Worm (Caenorhabditis elegans) whole organism, young adult: ENCODE results near the gene pbo-6.
A peak's percentile ranks its signal among the peaks of the same experiment; 100 is the strongest.

Source experiments
- F10E7.11 ChIP-seq: sonication (generic microtip); optimal IDR thresholded peaks from 2 replicates; lab custom pipeline; 2017; ENCODE audit warnings: mild to moderate bottlenecking, missing genetic modification characterization, moderate library complexity, missing compliant biosample characterization
- F39B2.1 ChIP-seq: fragments of 200-800 bp; sonication (Bioruptor generic); IDR thresholded peaks from 2 replicates; pipeline ENCODE4 v1.3.6; 2022; ENCODE audit warnings: missing genetic modification reagents, missing genetic modification characterization, missing compliant biosample characterization
- F52B5.7 ChIP-seq: sonication (generic microtip); optimal IDR thresholded peaks from 2 replicates; lab custom pipeline; 2016; ENCODE audit warnings: mild to moderate bottlenecking, missing genetic modification characterization, missing compliant biosample characterization
- F55B11.4 ChIP-seq: sonication (generic microtip); optimal IDR thresholded peaks from 2 replicates; lab custom pipeline; 2016; ENCODE audit warnings: missing compliant biosample characterization, missing genetic modification characterization, borderline replicate concordance; ENCODE audit not compliant: insufficient read depth
- K11D2.4 ChIP-seq: fragments of 200-800 bp; sonication (Bioruptor generic); IDR thresholded peaks from 2 replicates; pipeline ENCODE4 v1.3.6; 2022; ENCODE audit warnings: missing genetic modification reagents, missing genetic modification characterization, missing compliant biosample characterization
- K12H6.12 ChIP-seq: fragments of 200-800 bp; sonication (Bioruptor generic); optimal IDR thresholded peaks from 2 replicates; lab custom pipeline; 2018; ENCODE audit warnings: mild to moderate bottlenecking, missing genetic modification characterization, missing compliant biosample characterization
- T07F8.4 ChIP-seq: sonication (generic microtip); optimal IDR thresholded peaks from 2 replicates; lab custom pipeline; 2016; ENCODE audit warnings: mild to moderate bottlenecking, missing genetic modification characterization, moderate library complexity, missing compliant biosample characterization
- Y53G8AR.9 ChIP-seq: fragments of 200-800 bp; sonication (Bioruptor generic); conservative IDR thresholded peaks from 2 replicates; pipeline ENCODE4 v1.3.6; 2022; ENCODE audit warnings: missing genetic modification reagents, missing genetic modification characterization, missing compliant biosample characterization
- Y56A3A.18 ChIP-seq: fragments of 200-800 bp; sonication (Bioruptor generic); IDR thresholded peaks from 2 replicates; pipeline ENCODE4 v1.3.6; 2022; ENCODE audit warnings: missing genetic modification reagents, missing genetic modification characterization, missing compliant biosample characterization
- Y95B8A.8 ChIP-seq: fragments of 200-800 bp; sonication (Bioruptor generic); IDR thresholded peaks from 2 replicates; pipeline ENCODE4 v1.3.6; 2022; ENCODE audit warnings: missing genetic modification reagents, missing genetic modification characterization, missing compliant biosample characterization
- attf-5 ChIP-seq: fragments of 200-800 bp; sonication (Bioruptor generic); optimal IDR thresholded peaks from 2 replicates; lab custom pipeline; 2018; ENCODE audit warnings: mild to moderate bottlenecking, missing genetic modification characterization, missing compliant biosample characterization
- attf-6 ChIP-seq: fragments of 200-800 bp; sonication (Bioruptor generic); IDR thresholded peaks from 2 replicates; pipeline ENCODE4 v1.3.6; 2022; ENCODE audit warnings: missing genetic modification reagents, missing genetic modification characterization, missing compliant biosample characterization
- cebp-1 ChIP-seq, 2 experiments: fragments of 200-800 bp in 1 of 2; sonication (Bioruptor generic) in 1 of 2; sonication (generic microtip) in 1 of 2; IDR thresholded peaks in 1 of 2; optimal IDR thresholded peaks in 1 of 2; 2 replicates each; pipeline versions ENCODE4 v1.3.6 to Lab custom; 2017 to 2022; ENCODE audit warnings: missing compliant biosample characterization in 2 of 2, missing genetic modification characterization in 2 of 2, mild to moderate bottlenecking in 1 of 2, missing genetic modification reagents in 1 of 2, moderate library complexity in 1 of 2
- cebp-2 ChIP-seq: fragments of 200-800 bp; sonication (Bioruptor generic); IDR thresholded peaks from 2 replicates; pipeline ENCODE4 v1.3.6; 2022; ENCODE audit warnings: missing genetic modification characterization, missing compliant biosample characterization
- ceh-27 ChIP-seq: fragments of 200-800 bp; sonication (Bioruptor generic); optimal IDR thresholded peaks from 2 replicates; lab custom pipeline; 2018; ENCODE audit warnings: mild to moderate bottlenecking, missing genetic modification characterization, moderate library complexity, missing compliant biosample characterization
- ceh-91 ChIP-seq: fragments of 200-800 bp; sonication (Bioruptor generic); IDR thresholded peaks from 2 replicates; pipeline ENCODE4 v1.3.6; 2022; ENCODE audit warnings: missing genetic modification reagents, missing genetic modification characterization, missing compliant biosample characterization
- dpl-1 ChIP-seq: fragments of 150-350 bp; optimal IDR thresholded peaks from 2 replicates; lab custom pipeline; 2014; ENCODE audit warnings: missing biosample characterization, missing genetic modification reagents, missing genetic modification characterization
- egl-44 ChIP-seq: fragments of 200-800 bp; sonication (Bioruptor generic); IDR thresholded peaks from 2 replicates; pipeline ENCODE4 v1.3.6; 2022; ENCODE audit warnings: missing genetic modification reagents, missing genetic modification characterization, missing compliant biosample characterization
- hlh-26 ChIP-seq: fragments of 200-800 bp; sonication (Bioruptor generic); conservative IDR thresholded peaks from 2 replicates; pipeline ENCODE4 v1.3.6; 2022; ENCODE audit warnings: missing genetic modification reagents, missing genetic modification characterization, missing compliant biosample characterization
- hmg-1.2 ChIP-seq: fragments of 200-800 bp; sonication (Bioruptor generic); IDR thresholded peaks from 2 replicates; pipeline ENCODE4 v1.3.6; 2022; ENCODE audit warnings: missing genetic modification reagents, missing genetic modification characterization, missing compliant biosample characterization
- hrde-1 ChIP-seq: sonication (generic microtip); optimal IDR thresholded peaks from 2 replicates; lab custom pipeline; 2016; ENCODE audit warnings: missing genetic modification characterization, mild to moderate bottlenecking, missing compliant biosample characterization, moderate library complexity, missing genotype, missing genetic modification reagents, borderline replicate concordance
- lag-1 ChIP-seq: fragments of 200-800 bp; sonication (Bioruptor generic); IDR thresholded peaks from 2 replicates; pipeline ENCODE4 v1.3.6; 2022; ENCODE audit warnings: missing genetic modification reagents, missing genetic modification characterization, missing compliant biosample characterization
- lin-40 ChIP-seq: sonication (generic microtip); optimal IDR thresholded peaks from 2 replicates; lab custom pipeline; 2016; ENCODE audit warnings: missing genetic modification characterization, mild to moderate bottlenecking, missing compliant biosample characterization, missing genotype, missing genetic modification reagents
- madf-8 ChIP-seq: fragments of 200-800 bp; sonication (Bioruptor generic); conservative IDR thresholded peaks from 2 replicates; pipeline ENCODE4 v1.3.6; 2022; ENCODE audit warnings: missing genetic modification reagents, missing genetic modification characterization, missing compliant biosample characterization
- mcd-1 ChIP-seq: fragments of 200-800 bp; sonication (Bioruptor generic); IDR thresholded peaks from 2 replicates; pipeline ENCODE4 v1.3.6; 2022; ENCODE audit warnings: missing genetic modification reagents, missing genetic modification characterization, missing compliant biosample characterization
- nhr-120 ChIP-seq: fragments of 200-800 bp; sonication (Bioruptor generic); IDR thresholded peaks from 2 replicates; pipeline ENCODE4 v1.3.6; 2022; ENCODE audit warnings: missing genetic modification characterization, missing compliant biosample characterization
- nhr-27 ChIP-seq: fragments of 200-800 bp; sonication (Bioruptor generic); optimal IDR thresholded peaks from 2 replicates; lab custom pipeline; 2018; ENCODE audit warnings: mild to moderate bottlenecking, missing genetic modification characterization, moderate library complexity, missing compliant biosample characterization
- repo-1 ChIP-seq: sonication (generic microtip); optimal IDR thresholded peaks from 2 replicates; lab custom pipeline; 2017; ENCODE audit warnings: mild to moderate bottlenecking, missing genetic modification characterization, missing compliant biosample characterization
- rpc-1 ChIP-seq, 2 experiments: fragments of 150-350 bp in 1 of 2; sonication (generic microtip) in 1 of 2; optimal IDR thresholded peaks; 2 replicates each; lab custom pipeline; 2014 to 2018; ENCODE audit warnings: missing biosample characterization in 1 of 2, missing genetic modification characterization in 1 of 2, missing genetic modification reagents in 1 of 2, missing genotype in 1 of 2
- snpc-3.4 ChIP-seq: sonication (generic microtip); optimal IDR thresholded peaks from 2 replicates; lab custom pipeline; 2017; ENCODE audit warnings: missing genetic modification characterization, mild to moderate bottlenecking, missing compliant biosample characterization, antibody characterized with exemption, moderate library complexity, missing genotype, missing genetic modification reagents
- somi-1 ChIP-seq: fragments of 200-800 bp; sonication (Bioruptor generic); optimal IDR thresholded peaks from 2 replicates; lab custom pipeline; 2018; ENCODE audit warnings: mild to moderate bottlenecking, missing genetic modification characterization, missing compliant biosample characterization
- ztf-26 ChIP-seq: sonication (generic microtip); optimal IDR thresholded peaks from 2 replicates; lab custom pipeline; 2017; ENCODE audit warnings: missing genetic modification characterization, missing compliant biosample characterization

Gene pbo-6

DNA sequence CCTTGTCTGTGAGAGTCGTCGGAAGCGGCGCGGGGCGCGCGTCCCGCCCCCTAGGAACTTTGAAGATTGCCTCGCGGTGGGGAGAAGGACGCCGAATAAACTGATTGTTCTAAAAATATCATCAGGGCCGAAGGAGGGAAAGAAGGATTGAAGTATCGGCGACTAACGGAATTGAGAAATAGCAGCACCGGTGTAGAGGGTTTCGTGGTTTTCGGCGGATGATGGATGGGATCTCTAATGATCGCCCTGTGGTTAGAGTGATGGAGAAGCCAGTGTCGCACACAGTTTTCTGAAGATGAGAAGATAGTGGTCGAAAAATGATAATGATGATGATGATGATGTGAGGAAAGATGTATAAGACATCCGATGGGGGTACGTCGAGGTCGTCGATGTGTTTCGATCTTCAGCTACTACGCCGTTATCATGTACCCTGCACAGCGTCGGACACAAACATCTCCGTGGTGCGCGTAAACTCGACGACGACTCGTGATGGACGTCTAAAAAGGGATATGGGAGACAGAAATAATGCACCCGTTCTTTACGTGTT lies 7.2 kb upstream of the pbo-6 start, which contains the start of gene osm-11:
Gene osm-11 (minus strand): TSS at position 51 of the 547 bp plus-strand sequence.
- TF ChIP-seq F52B5.7 (tag; lab: Kevin White, UChicago) (no peak), cebp-1 (GFP tag; IDR thresholded peaks at IDR 0.05; lab: Robert Waterston, UW) (no peak), cebp-1 (tag; optimal IDR thresholded peaks at IDR 0.05; lab: Kevin White, UChicago) (no peak), attf-5 (GFP tag; lab: Kevin White, UChicago) (no peak), cebp-2 (GFP tag; lab: Robert Waterston, UW) (no peak), mcd-1 (GFP tag; lab: Robert Waterston, UW) (no peak), K12H6.12 (tag; lab: Kevin White, UChicago) (no peak), Y95B8A.8 (GFP tag; lab: Robert Waterston, UW) (no peak), lag-1 (GFP tag; lab: Robert Waterston, UW) (no peak), hmg-1.2 (GFP tag; lab: Robert Waterston, UW) (no peak), ztf-26 (tag; lab: Kevin White, UChicago) (no peak), K11D2.4 (GFP tag; lab: Robert Waterston, UW) (no peak)

- TF ChIP-seq hlh-26 (GFP tag; lab: Robert Waterston, UW) = no peak
- no peak for TF ChIP-seq ceh-91 (GFP tag; lab: Robert Waterston, UW)
These were observed 6.2 kb upstream of the pbo-6 start for ce11 chrX:17422593-17422992.

DNA sequence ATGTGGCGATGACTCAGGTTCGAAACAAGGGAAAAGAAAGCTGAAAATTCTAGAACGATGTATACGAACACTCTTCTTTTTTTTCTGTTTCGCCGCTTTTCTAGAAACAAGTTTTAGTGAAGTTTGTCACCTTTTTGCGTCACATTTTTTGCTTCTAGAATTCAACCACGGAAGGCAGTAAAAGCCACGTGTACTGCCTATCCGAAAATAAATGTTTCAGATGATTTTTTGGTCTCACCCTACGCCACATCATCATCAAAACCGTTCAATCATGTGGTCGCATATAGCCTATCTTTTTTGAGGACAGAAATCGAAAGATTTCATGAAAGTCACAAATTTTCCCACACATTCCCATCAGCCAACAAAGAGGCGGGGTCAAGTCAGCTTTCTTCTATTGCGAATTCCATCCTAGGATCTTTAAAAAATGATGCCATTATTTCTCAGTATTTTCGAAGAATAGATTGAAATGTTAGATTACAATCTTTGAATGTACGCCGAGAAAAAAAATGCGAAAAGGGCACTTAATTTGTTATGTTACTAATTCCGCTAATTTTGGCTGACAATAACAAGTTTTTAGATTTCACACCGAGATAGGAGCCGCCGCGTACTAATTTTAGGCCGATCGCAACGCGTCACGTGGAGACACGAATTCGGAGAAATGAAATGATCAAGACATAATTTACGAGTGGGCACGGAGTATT lies 4.8 kb upstream of the pbo-6 start:
- TF ChIP-seq somi-1 (peak; percentile 11), K11D2.4 (GFP tag; lab: Robert Waterston, UW) (peak; percentile 75), dpl-1 (GFP tag; lab: Kevin White, UChicago) (no peak), ztf-26 (tag; lab: Kevin White, UChicago) (peak; percentile 4), mcd-1 (GFP tag; lab: Robert Waterston, UW) (no peak), egl-44 (GFP tag; lab: Robert Waterston, UW) (no peak), Y53G8AR.9 (GFP tag; lab: Robert Waterston, UW) (no peak), snpc-3.4 (tag; lab: Kevin White, UChicago) (no peak), T07F8.4 (tag; lab: Kevin White, UChicago) (no peak), lin-40 (tag; lab: Kevin White, UChicago) (peak; percentile 2)

DNA sequence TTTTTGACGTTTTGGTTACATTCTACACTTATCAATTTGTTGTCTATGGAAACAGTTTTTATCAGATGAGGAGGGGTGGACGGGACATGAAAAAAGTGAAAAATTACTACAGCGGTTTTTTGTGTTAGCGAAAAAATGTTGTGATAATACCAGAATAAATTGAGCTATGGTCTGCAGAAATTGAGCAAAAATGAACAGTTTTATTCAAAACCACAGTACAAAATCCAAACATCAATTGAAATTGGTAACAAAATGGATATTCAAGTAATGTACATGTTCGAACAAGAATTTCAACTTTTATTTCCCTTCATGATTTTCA lies 4.3 kb upstream of the pbo-6 start:
- TF ChIP-seq nhr-27 (tag; lab: Kevin White, UChicago) (no peak), nhr-120 (GFP tag; lab: Robert Waterston, UW) (no peak), madf-8 (GFP tag; lab: Robert Waterston, UW) (no peak), attf-6 (no peak), F10E7.11 (no peak), rpc-1 (optimal IDR thresholded peaks at IDR 0.05; lab: Kevin White, UChicago) (no peak), rpc-1 (tag; optimal IDR thresholded peaks at IDR 0.05; lab: Kevin White, UChicago) (no peak), F55B11.4 (no peak), F39B2.1 (GFP tag; lab: Robert Waterston, UW) (no peak), Y56A3A.18 (GFP tag; lab: Robert Waterston, UW) (no peak), ceh-27 (GFP tag; lab: Kevin White, UChicago) (no peak), snpc-3.4 (tag; lab: Kevin White, UChicago) (no peak), repo-1 (tag; lab: Kevin White, UChicago) (no peak), hrde-1 (tag; lab: Kevin White, UChicago) (no peak)
